Worm (Caenorhabditis elegans): ENCODE data around the gene ZK177.11.
"Not testable (repeated sequence)": the region's sequence is repeated elsewhere in the genome, so short reads cannot be mapped to it uniquely, and the experiment has no call there.

Gene ZK177.11

ce11 chrII:5534939-5535338, 12.2 kb downstream of the ZK177.11 start, which contains the start of gene hlh-25:
Gene hlh-25 (plus strand): TSS chrII:5535239.
- TF ChIP-seq nhr-76, mls-2, elt-3 (tag; optimal IDR thresholded peaks at IDR 0.05): not testable (repeated sequence)

ce11 chrII:5537078-5537477, 14.3 kb downstream of the ZK177.11 start:
- TF ChIP-seq ceh-43 (GFP tag; optimal IDR thresholded peaks at IDR 0.05) (no peak), tbx-8 (GFP tag; optimal IDR thresholded peaks at IDR 0.05) (no peak), snpc-4 (tag; optimal IDR thresholded peaks at IDR 0.05) (no peak), zip-8 (tag; optimal IDR thresholded peaks at IDR 0.05) (no peak), nhr-237 (tag; optimal IDR thresholded peaks at IDR 0.05) (no peak), sem-2 (GFP tag; optimal IDR thresholded peaks at IDR 0.05) (no peak), lin-13 (tag; optimal IDR thresholded peaks at IDR 0.05) (no peak), ces-1 (GFP tag; optimal IDR thresholded peaks at IDR 0.05) (no peak)

ce11 chrII:5537524-5537923, 14.8 kb downstream of the ZK177.11 start, which contains the start of gene C17C3.11:
Gene C17C3.11 (plus strand): TSS chrII:5537824.
- no peak for TF ChIP-seq sem-2 (GFP tag; optimal IDR thresholded peaks at IDR 0.05)
- TF ChIP-seq snpc-4 (tag; optimal IDR thresholded peaks at IDR 0.05): no peak
- no peak for TF ChIP-seq nhr-2 (tag; optimal IDR thresholded peaks at IDR 0.05)
- no peak for TF ChIP-seq nhr-12 (tag; optimal IDR thresholded peaks at IDR 0.05)
- TF ChIP-seq lsy-2 (tag; optimal IDR thresholded peaks at IDR 0.05): no peak
- TF ChIP-seq mep-1 (tag; optimal IDR thresholded peaks at IDR 0.05): no peak
- TF ChIP-seq unc-120 (tag; optimal IDR thresholded peaks at IDR 0.05; ENCODE audit: poor library complexity, severe bottlenecking): no peak
- no peak for TF ChIP-seq elt-3 (tag; optimal IDR thresholded peaks at IDR 0.05)
- TF ChIP-seq unc-62 (GFP tag; optimal IDR thresholded peaks at IDR 0.05): no peak
- TF ChIP-seq ces-1 (GFP tag; optimal IDR thresholded peaks at IDR 0.05): no peak
- TF ChIP-seq cnd-1 (tag; optimal IDR thresholded peaks at IDR 0.05): no peak
- TF ChIP-seq drap-1 (GFP tag; optimal IDR thresholded peaks at IDR 0.05): no peak
- TF ChIP-seq lin-13 (tag; optimal IDR thresholded peaks at IDR 0.05): no peak
- TF ChIP-seq mls-2 (tag; optimal IDR thresholded peaks at IDR 0.05): no peak
- no peak for TF ChIP-seq mab-5 (tag; optimal IDR thresholded peaks at IDR 0.05)
- no peak for TF ChIP-seq M03D4.4 (tag; optimal IDR thresholded peaks at IDR 0.05)
- TF ChIP-seq lin-32 (GFP tag; optimal IDR thresholded peaks at IDR 0.05): no peak
- no peak for TF ChIP-seq flh-1 (GFP tag; optimal IDR thresholded peaks at IDR 0.05)
- no peak for TF ChIP-seq tbx-8 (GFP tag; optimal IDR thresholded peaks at IDR 0.05)
- no peak for TF ChIP-seq nhr-28 (tag; optimal IDR thresholded peaks at IDR 0.05)

ce11 chrII:5540113-5540512, 17.4 kb downstream of the ZK177.11 start, which contains the start of gene hlh-27:
Gene hlh-27 (minus strand): TSS chrII:5540213.
- TF ChIP-seq snpc-4 (tag; optimal IDR thresholded peaks at IDR 0.05); ceh-39 (tag; optimal IDR thresholded peaks at IDR 0.05); bed-3 (GFP tag; optimal IDR thresholded peaks at IDR 0.05): not testable (repeated sequence)

- TF ChIP-seq ceh-83 (GFP tag; optimal IDR thresholded peaks at IDR 0.05): no peak
- TF ChIP-seq hlh-1 (tag; optimal IDR thresholded peaks at IDR 0.05): no peak
- TF ChIP-seq nhr-2 (tag; optimal IDR thresholded peaks at IDR 0.05): no peak
- TF ChIP-seq nhr-237 (tag; optimal IDR thresholded peaks at IDR 0.05): no peak
- TF ChIP-seq M03D4.4 (tag; optimal IDR thresholded peaks at IDR 0.05): no peak
- TF ChIP-seq ztf-11 (tag; optimal IDR thresholded peaks at IDR 0.05): no peak
- no peak for TF ChIP-seq ceh-39 (tag; optimal IDR thresholded peaks at IDR 0.05)
- no peak for TF ChIP-seq tbx-8 (GFP tag; optimal IDR thresholded peaks at IDR 0.05)
- TF ChIP-seq unc-62 (GFP tag; optimal IDR thresholded peaks at IDR 0.05): no peak
- TF ChIP-seq ham-2 (GFP tag; optimal IDR thresholded peaks at IDR 0.05): no peak
- no peak for TF ChIP-seq mls-2 (tag; optimal IDR thresholded peaks at IDR 0.05)
These were observed 18.9 kb downstream of the ZK177.11 start, which contains the start of gene C17C3.24 for ce11 chrII:5541685-5542084. Gene C17C3.24 (minus strand): TSS chrII:5541785.

- TF ChIP-seq hlh-1 (tag; optimal IDR thresholded peaks at IDR 0.05) (peak; percentile 72), unc-120 (tag; optimal IDR thresholded peaks at IDR 0.05; ENCODE audit: poor library complexity, severe bottlenecking) (peak; percentile 94), mab-5 (tag; optimal IDR thresholded peaks at IDR 0.05) (peak; percentile 84), zip-8 (tag; optimal IDR thresholded peaks at IDR 0.05) (no peak), nhr-2 (tag; optimal IDR thresholded peaks at IDR 0.05) (peak; percentile 86), lin-32 (GFP tag; optimal IDR thresholded peaks at IDR 0.05) (peak; percentile 78), tbx-8 (GFP tag; optimal IDR thresholded peaks at IDR 0.05) (peak; percentile 93), sem-2 (GFP tag; optimal IDR thresholded peaks at IDR 0.05) (peak; percentile 76), flh-1 (GFP tag; optimal IDR thresholded peaks at IDR 0.05) (peak; percentile 29), cnd-1 (tag; optimal IDR thresholded peaks at IDR 0.05) (peak; percentile 80), elt-3 (tag; optimal IDR thresholded peaks at IDR 0.05) (peak; percentile 80), sptf-1 (tag; optimal IDR thresholded peaks at IDR 0.05) (peak; percentile 93), M03D4.4 (tag; optimal IDR thresholded peaks at IDR 0.05) (peak; percentile 86), bed-3 (GFP tag; optimal IDR thresholded peaks at IDR 0.05) (peak; percentile 65), nhr-12 (tag; optimal IDR thresholded peaks at IDR 0.05) (peak; percentile 89), nhr-76 (tag; optimal IDR thresholded peaks at IDR 0.05) (no peak), ceh-83 (GFP tag; optimal IDR thresholded peaks at IDR 0.05) (peak; percentile 93), lin-13 (tag; optimal IDR thresholded peaks at IDR 0.05) (peak; percentile 85), unc-62 (GFP tag; optimal IDR thresholded peaks at IDR 0.05) (peak; percentile 89), drap-1 (GFP tag; optimal IDR thresholded peaks at IDR 0.05) (peak; percentile 89), ceh-39 (tag; optimal IDR thresholded peaks at IDR 0.05) (peak; percentile 74), ceh-43 (GFP tag; optimal IDR thresholded peaks at IDR 0.05) (peak; percentile 86), mls-2 (tag; optimal IDR thresholded peaks at IDR 0.05) (peak; percentile 95), nhr-237 (tag; optimal IDR thresholded peaks at IDR 0.05) (peak; percentile 92), nhr-28 (tag; optimal IDR thresholded peaks at IDR 0.05) (peak; percentile 24), pha-4 (tag; optimal IDR thresholded peaks at IDR 0.05) (peak; percentile 92), lsy-2 (tag; optimal IDR thresholded peaks at IDR 0.05) (peak; percentile 84), snpc-4 (tag; optimal IDR thresholded peaks at IDR 0.05) (no peak), ztf-11 (tag; optimal IDR thresholded peaks at IDR 0.05) (peak; percentile 83), mep-1 (tag; optimal IDR thresholded peaks at IDR 0.05) (peak; percentile 96)
These were observed 20.9 kb downstream of the ZK177.11 start for ce11 chrII:5543476-5544144.
